Fruit fly (Drosophila melanogaster) whole organism, prepupa: ENCODE results near the gene Alp10.

Source experiments
- CG11294 ChIP-seq: fragments of 200-800 bp; sonication (Bioruptor generic); IDR thresholded peaks from 2 replicates; pipeline ENCODE4 v1.3.6; 2022; ENCODE audit warnings: missing biosample characterization, missing genetic modification characterization
- CG3919 ChIP-seq: fragments of 200-800 bp; sonication (Bioruptor generic); optimal IDR thresholded peaks from 3 replicates; lab custom pipeline; 2016; ENCODE audit warnings: missing biosample characterization, missing genetic modification characterization
- CG6854 ChIP-seq: fragments of 200-800 bp; sonication (Bioruptor generic); optimal IDR thresholded peaks from 2 replicates; lab custom pipeline; 2017; ENCODE audit warnings: missing biosample characterization, mild to moderate bottlenecking, missing genetic modification characterization
- CG8632 ChIP-seq: fragments of 200-800 bp; sonication (Bioruptor generic); optimal IDR thresholded peaks from 3 replicates; lab custom pipeline; 2016; ENCODE audit warnings: missing biosample characterization, missing genetic modification characterization
- Eip75B ChIP-seq: fragments of 200-800 bp; sonication (Bioruptor generic); optimal IDR thresholded peaks from 3 replicates; lab custom pipeline; 2016; ENCODE audit warnings: missing biosample characterization, missing genetic modification characterization
- Ets21C ChIP-seq: fragments of 200-800 bp; sonication (Bioruptor generic); optimal IDR thresholded peaks from 3 replicates; lab custom pipeline; 2016; ENCODE audit warnings: missing biosample characterization, missing genetic modification characterization
- Gug ChIP-seq: fragments of 200-800 bp; sonication (Bioruptor generic); IDR thresholded peaks from 2 replicates; pipeline ENCODE4 v1.3.6; 2022; ENCODE audit warnings: missing biosample characterization, missing genetic modification characterization
- OdsH ChIP-seq: fragments of 200-800 bp; sonication (Bioruptor generic); optimal IDR thresholded peaks from 3 replicates; lab custom pipeline; 2016; ENCODE audit warnings: missing biosample characterization, missing genetic modification characterization
- Sox102F ChIP-seq: fragments of 200-800 bp; sonication (Bioruptor generic); optimal IDR thresholded peaks from 2 replicates; lab custom pipeline; 2016; ENCODE audit warnings: missing biosample characterization, mild to moderate bottlenecking, missing genetic modification characterization
- dac ChIP-seq: fragments of 200-800 bp; sonication (Bioruptor generic); optimal IDR thresholded peaks from 2 replicates; lab custom pipeline; 2017; ENCODE audit warnings: missing biosample characterization, mild to moderate bottlenecking, missing genetic modification characterization
- vri ChIP-seq: fragments of 200-800 bp; sonication (Bioruptor generic); optimal IDR thresholded peaks from 3 replicates; lab custom pipeline; 2016; ENCODE audit warnings: missing biosample characterization, mild to moderate bottlenecking, missing genetic modification characterization

DNA sequence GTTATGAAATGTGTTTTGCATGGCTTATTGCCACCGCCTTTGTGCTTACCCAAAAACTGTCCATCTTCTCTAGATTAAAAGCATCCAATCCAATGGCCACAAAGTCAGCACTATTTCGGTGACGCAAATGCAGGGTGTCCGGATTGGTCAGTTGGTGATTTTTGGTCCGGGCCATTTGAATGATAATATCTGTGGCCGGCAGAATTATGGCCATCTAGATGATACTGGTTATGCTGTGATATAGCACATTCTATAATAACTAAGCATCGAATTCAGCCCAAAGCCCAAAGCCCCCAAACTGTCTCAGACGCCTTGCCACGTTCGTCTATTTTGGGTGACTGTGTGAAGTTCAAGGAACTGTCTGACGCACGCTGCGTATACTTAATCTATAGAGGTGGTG is 38.9 kb downstream of the Alp10 start:
- TF ChIP-seq Gug (no peak), Sox102F (GFP tag; lab: Kevin White, UChicago) (no peak), CG11294 (GFP tag; lab: Robert Waterston, UW) (no peak), CG3919 (GFP tag; lab: Kevin White, UChicago) (no peak), Ets21C (no peak), Eip75B (GFP tag; lab: Kevin White, UChicago) (no peak), OdsH (GFP tag; lab: Kevin White, UChicago) (no peak), dac (GFP tag; lab: Kevin White, UChicago) (no peak), CG8632 (GFP tag; lab: Kevin White, UChicago) (no peak), CG6854 (GFP tag; lab: Kevin White, UChicago) (no peak), vri (GFP tag; lab: Kevin White, UChicago) (no peak)
